Fruit fly (Drosophila melanogaster): Measurements from ENCODE around the gene Bub3.

Bub3 gene

DNA sequence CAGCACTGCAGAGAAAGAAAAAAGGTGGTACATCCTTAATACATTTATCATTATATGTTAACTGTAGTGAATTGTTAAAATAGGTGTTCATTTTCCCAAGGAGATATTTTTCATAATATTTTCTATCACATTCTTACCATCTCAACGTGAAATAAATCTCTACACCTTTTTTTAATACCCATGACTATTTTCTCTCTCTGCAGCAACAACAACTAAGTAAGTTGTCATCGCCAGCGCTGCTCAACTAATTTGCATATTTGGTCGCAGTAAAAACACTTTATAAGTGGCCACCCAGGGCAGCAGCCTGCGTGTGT lies 15.3 kb upstream of the Bub3 start (continued):
- TF ChIP-seq hkb (optimal IDR thresholded peaks at IDR 0.05) (no peak), hkb (GFP tag; IDR thresholded peaks at IDR 0.05) (peak; percentile 61), emc (GFP tag; optimal IDR thresholded peaks at IDR 0.05) (no peak), fd96Cb (tag; optimal IDR thresholded peaks at IDR 0.05) (peak; percentile 59), Ets65A (GFP tag) (no peak), fd102C (GFP tag; optimal IDR thresholded peaks at IDR 0.05) (no peak), tap (tag; optimal IDR thresholded peaks at IDR 0.05) (peak; percentile 32), CG30431 (GFP tag; optimal IDR thresholded peaks at IDR 0.05) (peak; percentile 8), ranshi (GFP tag; IDR thresholded peaks at IDR 0.05) (0 out of 2 replicates have a peak, but pooled peaks have one; percentile 34), CG9437 (GFP tag; optimal IDR thresholded peaks at IDR 0.05) (peak; percentile 20), Lhr (GFP tag; optimal IDR thresholded peaks at IDR 0.05) (peak; percentile 2), dati (GFP tag; IDR thresholded peaks at IDR 0.05) (no peak), CG6765 (GFP tag; optimal IDR thresholded peaks at IDR 0.05) (no peak), trem (tag; optimal IDR thresholded peaks at IDR 0.05) (peak; percentile 39), jing (GFP tag; optimal IDR thresholded peaks at IDR 0.05) (no peak), CG11695 (GFP tag; IDR thresholded peaks at IDR 0.05) (no peak), CG12071 (GFP tag; optimal IDR thresholded peaks at IDR 0.05) (peak; percentile 9), vvl (GFP tag; IDR thresholded peaks at IDR 0.05) (peak; percentile 74), gsb (GFP tag; IDR thresholded peaks at IDR 0.05) (no peak), cato (GFP tag; optimal IDR thresholded peaks at IDR 0.05; ENCODE audit: borderline replicate concordance) (no peak), CG11504 (tag; optimal IDR thresholded peaks at IDR 0.05) (peak; percentile 71), ham (GFP tag; IDR thresholded peaks at IDR 0.05) (no peak), CG11247 (GFP tag; IDR thresholded peaks at IDR 0.05) (no peak), CG10565 (GFP tag; optimal IDR thresholded peaks at IDR 0.05) (no peak), CG1832 (GFP tag; optimal IDR thresholded peaks at IDR 0.05) (no peak), lov (optimal IDR thresholded peaks at IDR 0.05) (no peak), lov (GFP tag; IDR thresholded peaks at IDR 0.05) (no peak), CG4617 (GFP tag; optimal IDR thresholded peaks at IDR 0.05; ENCODE audit: borderline replicate concordance) (no peak), CkIIα-i1 (GFP tag; IDR thresholded peaks at IDR 0.05) (no peak), NfI (GFP tag; optimal IDR thresholded peaks at IDR 0.05) (peak; percentile 7), sob (GFP tag; IDR thresholded peaks at IDR 0.05) (0 out of 2 replicates have a peak, but pooled peaks have one; percentile 15), kay (GFP tag; optimal IDR thresholded peaks at IDR 0.05) (no peak), CG18599 (GFP tag; optimal IDR thresholded peaks at IDR 0.05) (peak; percentile 22), tio (GFP tag; optimal IDR thresholded peaks at IDR 0.05) (no peak), Dip2 (GFP tag; IDR thresholded peaks at IDR 0.05) (no peak), CG6689 (GFP tag; IDR thresholded peaks at IDR 0.05) (peak; percentile 29; the same call in 1 of the 2 replicates), CG3726 (GFP tag; IDR thresholded peaks at IDR 0.05) (no peak), CG12942 (GFP tag; optimal IDR thresholded peaks at IDR 0.05) (peak; percentile 4), Mad (GFP tag; optimal IDR thresholded peaks at IDR 0.05) (no peak), bab2 (GFP tag; optimal IDR thresholded peaks at IDR 0.05) (peak; percentile 28), CG10543 (GFP tag; optimal IDR thresholded peaks at IDR 0.05) (no peak), mam (GFP tag; optimal IDR thresholded peaks at IDR 0.05) (no peak), CG34224 (GFP tag; IDR thresholded peaks at IDR 0.05; ENCODE audit: partially characterized antibody) (no peak), amos (GFP tag; IDR thresholded peaks at IDR 0.05; ENCODE audit: partially characterized antibody) (no peak), D (optimal IDR thresholded peaks at IDR 0.05) (no peak), D (GFP tag; optimal IDR thresholded peaks at IDR 0.05) (peak; percentile 37), Aef1 (GFP tag; IDR thresholded peaks at IDR 0.05) (peak; percentile 29; the same call in 1 of the 3 replicates), Mes4 (GFP tag; optimal IDR thresholded peaks at IDR 0.05) (no peak), CG32767 (GFP tag; IDR thresholded peaks at IDR 0.05) (peak; percentile 29; the same call in 1 of the 2 replicates), C15 (GFP tag; IDR thresholded peaks at IDR 0.05) (no peak), Oli (tag; optimal IDR thresholded peaks at IDR 0.05) (peak; percentile 53), Fer1 (GFP tag; optimal IDR thresholded peaks at IDR 0.05) (no peak), tup (GFP tag; optimal IDR thresholded peaks at IDR 0.05) (no peak)
